Worm (Caenorhabditis elegans) whole organism, midembryonic: Measurements from ENCODE around the gene T25D1.2.

Source experiments
- T22C8.4 ChIP-seq: fragments of 200-800 bp; sonication (Bioruptor generic); IDR thresholded peaks from 2 replicates; pipeline ENCODE4 v1.3.6; 2022; ENCODE audit warnings: missing genetic modification characterization, missing compliant biosample characterization
- cog-1 ChIP-seq: sonication (generic microtip); optimal IDR thresholded peaks from 2 replicates; lab custom pipeline; 2016; ENCODE audit warnings: missing genetic modification characterization, missing compliant biosample characterization
- flt-1 ChIP-seq: fragments of 200-800 bp; sonication (Bioruptor generic); IDR thresholded peaks from 2 replicates; pipeline ENCODE4 v1.3.6; 2022; ENCODE audit warnings: missing genetic modification characterization, missing compliant biosample characterization
- klf-2 ChIP-seq: fragments of 200-800 bp; sonication (Bioruptor generic); conservative IDR thresholded peaks from 2 replicates; pipeline ENCODE4 v1.3.6; 2022; ENCODE audit warnings: missing genetic modification reagents, missing genetic modification characterization, missing compliant biosample characterization
- med-1 ChIP-seq: sonication (generic microtip); optimal IDR thresholded peaks from 2 replicates; lab custom pipeline; 2017; ENCODE audit warnings: missing genetic modification characterization, mild to moderate bottlenecking, missing compliant biosample characterization, antibody characterized with exemption, missing genetic modification reagents; ENCODE audit not compliant: insufficient read depth
- ref-1 ChIP-seq: fragments of 200-800 bp; sonication (Bioruptor generic); conservative IDR thresholded peaks from 2 replicates; pipeline ENCODE4 v1.3.6; 2022; ENCODE audit warnings: missing genetic modification reagents, missing genetic modification characterization, missing compliant biosample characterization
- tab-1 ChIP-seq: fragments of 200-800 bp; sonication (Bioruptor generic); IDR thresholded peaks from 2 replicates; pipeline ENCODE4 v1.3.6; 2022; ENCODE audit warnings: missing genetic modification characterization, missing compliant biosample characterization
- ztf-23 ChIP-seq: fragments of 200-800 bp; sonication (Bioruptor generic); IDR thresholded peaks from 2 replicates; pipeline ENCODE4 v1.3.6; 2022; ENCODE audit warnings: missing genetic modification reagents, missing genetic modification characterization, missing compliant biosample characterization
- ztf-29 ChIP-seq: fragments of 200-800 bp; sonication (Bioruptor generic); IDR thresholded peaks from 2 replicates; pipeline ENCODE4 v1.3.6; 2022; ENCODE audit warnings: missing genetic modification reagents, missing genetic modification characterization, missing compliant biosample characterization

Gene T25D1.2

ce11 chrX:16543887-16544286 lies 28.5 kb downstream of the T25D1.2 start:
- no peak for TF ChIP-seq T22C8.4 (GFP tag; lab: Robert Waterston, UW)
- TF ChIP-seq ztf-29 (GFP tag; lab: Robert Waterston, UW), result no peak
- no peak for TF ChIP-seq ztf-23 (GFP tag; lab: Robert Waterston, UW)
- no peak for TF ChIP-seq klf-2
- TF ChIP-seq med-1 (GFP tag; lab: Kevin White, UChicago), result no peak
- TF ChIP-seq tab-1 (GFP tag; lab: Robert Waterston, UW), result no peak
- no peak for TF ChIP-seq cog-1 (tag; lab: Kevin White, UChicago)
- no peak for TF ChIP-seq ref-1
- TF ChIP-seq flt-1, result no peak

DNA sequence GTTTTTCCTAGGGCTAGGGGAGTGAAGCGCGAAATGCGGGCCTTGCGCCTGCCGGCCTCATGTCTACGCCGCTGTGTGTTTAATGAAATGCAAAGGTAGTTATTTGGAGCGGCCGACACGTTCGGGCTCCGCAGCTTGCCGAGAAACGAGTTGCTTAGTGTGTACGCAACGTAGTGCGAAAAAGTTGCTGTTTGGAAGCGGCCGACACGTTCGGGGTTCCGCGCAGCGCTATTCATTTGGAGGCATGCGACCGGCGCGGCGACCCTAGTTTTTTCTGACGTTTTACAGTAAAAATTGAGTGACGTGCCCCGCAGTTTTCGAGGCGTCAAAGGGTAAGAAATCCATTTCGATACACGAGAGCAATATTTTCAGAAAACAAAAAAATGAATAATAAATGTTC lies 30.3 kb downstream of the T25D1.2 start:
- no peak for TF ChIP-seq med-1 (GFP tag; lab: Kevin White, UChicago)

DNA sequence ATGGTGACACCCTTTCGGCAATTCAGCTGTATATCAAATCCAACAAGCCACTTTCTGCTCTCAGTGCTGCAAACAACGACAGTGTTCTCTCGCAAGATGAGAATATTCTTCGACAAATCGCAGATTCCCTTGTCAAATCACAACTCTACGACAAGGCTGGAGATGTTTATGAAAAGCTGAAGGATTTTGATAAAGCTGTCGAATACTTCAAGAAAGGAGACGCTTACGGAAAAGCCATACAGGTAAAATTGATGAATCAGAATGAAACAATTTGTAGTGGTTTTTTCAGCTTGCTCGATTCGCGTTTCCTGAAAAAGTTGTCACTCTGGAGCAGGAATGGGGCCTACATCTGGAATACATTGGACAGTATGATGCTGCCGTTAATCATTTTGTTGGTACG lies 30.8 kb downstream of the T25D1.2 start:
- TF ChIP-seq cog-1 (tag; lab: Kevin White, UChicago) (no peak), T22C8.4 (GFP tag; lab: Robert Waterston, UW) (no peak), flt-1 (no peak), ztf-23 (GFP tag; lab: Robert Waterston, UW) (no peak)

DNA sequence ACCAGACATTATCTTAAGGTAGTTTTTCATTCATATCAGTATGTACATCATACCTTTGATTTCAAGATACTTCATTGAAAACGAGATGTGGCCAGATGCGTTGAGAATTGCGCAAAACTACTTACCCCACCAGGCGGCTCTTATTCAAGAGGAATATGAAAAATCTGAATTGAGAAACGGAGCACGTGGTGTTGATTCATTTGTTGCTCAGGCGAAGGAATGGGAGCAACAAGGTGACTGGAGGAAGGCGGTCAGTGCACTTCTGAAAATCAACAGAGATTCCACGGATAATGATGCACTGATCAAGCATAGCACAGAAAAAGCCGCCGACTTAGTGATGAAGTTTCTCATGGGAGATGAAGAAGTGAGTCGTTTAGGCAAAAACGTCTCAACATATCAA lies 32.9 kb downstream of the T25D1.2 start:
- TF ChIP-seq ztf-23 (GFP tag; lab: Robert Waterston, UW), result no peak
- no peak for TF ChIP-seq med-1 (GFP tag; lab: Kevin White, UChicago)
- TF ChIP-seq ztf-29 (GFP tag; lab: Robert Waterston, UW), result no peak
- TF ChIP-seq T22C8.4 (GFP tag; lab: Robert Waterston, UW), result no peak
- TF ChIP-seq tab-1 (GFP tag; lab: Robert Waterston, UW), result no peak
- no peak for TF ChIP-seq ref-1
- TF ChIP-seq klf-2, result no peak
- no peak for TF ChIP-seq flt-1
- TF ChIP-seq cog-1 (tag; lab: Kevin White, UChicago), result no peak

- TF ChIP-seq med-1 (GFP tag; lab: Kevin White, UChicago) (no peak), T22C8.4 (GFP tag; lab: Robert Waterston, UW) (no peak), cog-1 (tag; lab: Kevin White, UChicago) (no peak), ref-1 (no peak)
Observed at ce11 chrX:16550551-16550950, 35.2 kb downstream of the T25D1.2 start.

ce11 chrX:16551318-16551717 lies 36.0 kb downstream of the T25D1.2 start:
- TF ChIP-seq med-1 (GFP tag; lab: Kevin White, UChicago) (no peak), tab-1 (GFP tag; lab: Robert Waterston, UW) (peak; percentile 66), ztf-23 (GFP tag; lab: Robert Waterston, UW) (0 out of 2 replicates have a peak, but pooled peaks have one; percentile 30), cog-1 (tag; lab: Kevin White, UChicago) (no peak), ref-1 (no peak), ztf-29 (GFP tag; lab: Robert Waterston, UW) (0 out of 2 replicates have a peak, but pooled peaks have one; percentile 12), klf-2 (peak; percentile 57; the same call in 1 of the 2 replicates), flt-1 (peak; percentile 82), T22C8.4 (GFP tag; lab: Robert Waterston, UW) (0 out of 2 replicates have a peak, but pooled peaks have one; percentile 20)

DNA sequence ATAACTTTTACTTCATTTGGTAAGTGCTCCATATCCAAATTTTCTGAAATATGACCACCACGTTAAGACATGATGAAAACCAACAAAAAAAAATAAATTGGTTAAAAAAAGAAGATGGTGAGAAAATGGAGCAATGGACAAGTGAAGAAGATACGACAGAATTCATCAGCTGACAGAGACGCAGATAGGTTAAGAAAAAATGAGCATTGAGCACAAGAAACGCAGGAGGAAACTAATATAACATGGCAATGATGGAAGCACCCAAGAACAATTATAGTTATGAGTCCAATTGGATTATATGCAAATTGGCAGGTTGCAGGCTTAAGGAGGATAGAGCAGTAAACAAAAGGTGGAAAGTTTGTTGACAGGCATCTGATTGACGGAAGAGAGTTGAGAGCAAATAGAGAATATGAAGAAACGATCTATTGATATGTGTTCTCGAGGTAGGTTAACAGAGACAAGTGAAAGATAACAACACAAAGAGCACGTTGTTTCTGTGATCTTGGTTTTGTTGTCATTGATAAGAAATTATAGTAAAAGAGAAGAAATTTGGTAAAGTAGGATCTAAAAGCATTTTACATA lies 38.6 kb downstream of the T25D1.2 start, which contains the start of gene K08B5.2:
Gene K08B5.2, minus strand, starts transcription at position 43 of the 582 bp plus-strand sequence.
- TF ChIP-seq ztf-23 (GFP tag; lab: Robert Waterston, UW) (no peak), klf-2 (no peak), flt-1 (no peak), T22C8.4 (GFP tag; lab: Robert Waterston, UW) (no peak)

DNA sequence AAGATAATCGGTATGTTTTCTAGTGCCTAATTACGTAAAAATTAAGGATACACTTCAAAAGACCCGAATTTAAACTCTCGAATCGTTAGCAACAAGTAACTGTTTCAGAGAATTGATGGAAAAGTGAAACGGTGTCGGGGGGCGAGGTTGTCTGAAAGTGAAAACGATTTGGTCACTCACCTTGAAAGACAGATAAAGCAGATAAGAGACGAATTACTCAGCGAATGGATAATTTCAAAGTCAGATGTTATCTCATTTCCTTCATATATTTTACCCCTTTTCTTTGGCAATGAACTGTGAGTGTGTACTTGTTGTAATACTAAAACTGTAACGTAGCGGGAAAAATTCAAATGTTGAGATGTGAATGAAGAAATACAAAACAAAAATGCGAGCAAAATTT lies 40.4 kb downstream of the T25D1.2 start:
- no peak for TF ChIP-seq klf-2
- no peak for TF ChIP-seq T22C8.4 (GFP tag; lab: Robert Waterston, UW)
- TF ChIP-seq flt-1, result no peak
- no peak for TF ChIP-seq cog-1 (tag; lab: Kevin White, UChicago)
- TF ChIP-seq ztf-29 (GFP tag; lab: Robert Waterston, UW), result no peak
- TF ChIP-seq ref-1, result no peak

- TF ChIP-seq ztf-29 (GFP tag; lab: Robert Waterston, UW) (no peak), cog-1 (tag; lab: Kevin White, UChicago) (no peak), ref-1 (no peak), med-1 (GFP tag; lab: Kevin White, UChicago) (no peak), flt-1 (no peak), tab-1 (GFP tag; lab: Robert Waterston, UW) (no peak), T22C8.4 (GFP tag; lab: Robert Waterston, UW) (no peak), klf-2 (no peak), ztf-23 (GFP tag; lab: Robert Waterston, UW) (no peak)
Observed at ce11 chrX:16558117-16558516, 42.8 kb downstream of the T25D1.2 start, which contains the start of gene K08B5.1. Gene K08B5.1, plus strand, starts transcription at chrX:16558434.

DNA sequence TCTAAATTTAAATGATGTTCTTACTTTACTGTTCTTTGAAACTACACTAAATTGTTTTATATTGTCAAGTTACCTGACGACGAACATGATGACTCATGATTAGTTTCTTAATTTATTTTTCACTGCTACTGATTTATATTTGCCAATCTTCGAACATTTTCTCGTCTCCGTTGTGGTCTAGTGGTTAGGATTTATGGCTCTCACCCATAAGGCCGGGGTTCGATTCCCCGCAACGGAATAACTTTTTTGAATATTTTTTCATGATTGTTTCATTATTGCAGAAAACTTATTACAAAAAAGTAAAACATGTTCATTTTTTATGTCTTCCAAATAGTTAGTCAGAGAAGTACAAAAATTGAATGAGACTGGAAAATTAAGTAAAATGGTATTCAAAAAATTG lies 43.4 kb downstream of the T25D1.2 start:
- TF ChIP-seq flt-1 (0 out of 2 replicates have a peak, but pooled peaks have one; percentile 22), tab-1 (GFP tag; lab: Robert Waterston, UW) (peak; percentile 59; the same call in 1 of the 2 replicates), T22C8.4 (GFP tag; lab: Robert Waterston, UW) (0 out of 2 replicates have a peak, but pooled peaks have one; percentile 12), ref-1 (no peak), ztf-23 (GFP tag; lab: Robert Waterston, UW) (0 out of 2 replicates have a peak, but pooled peaks have one; percentile 16), klf-2 (no peak)
